Fruit fly (Drosophila melanogaster) whole organism, pupa: ENCODE measurements around the gene Muc30E.

Experiments
- CG10348 ChIP-seq: fragments of 200-800 bp; sonication (Bioruptor generic); IDR thresholded peaks from 2 replicates; pipeline ENCODE4 v1.3.6; 2022; ENCODE audit warnings: missing biosample characterization, missing genetic modification characterization
- CG12605 ChIP-seq: fragments of 200-800 bp; sonication (Bioruptor generic); IDR thresholded peaks from 2 replicates; pipeline ENCODE4 v1.3.6; 2022; ENCODE audit warnings: missing biosample characterization, missing genetic modification characterization
- CG13204 ChIP-seq: fragments of 200-800 bp; sonication (Bioruptor generic); optimal IDR thresholded peaks from 2 replicates; lab custom pipeline; 2018; ENCODE audit warnings: missing biosample characterization, mild to moderate bottlenecking, missing genetic modification characterization, moderate library complexity
- CG14655 ChIP-seq: fragments of 200-800 bp; sonication (Bioruptor generic); optimal IDR thresholded peaks from 3 replicates; lab custom pipeline; 2017; ENCODE audit warnings: mild to moderate bottlenecking, missing biosample characterization, missing genetic modification reagents, missing genetic modification characterization
- CG15710 ChIP-seq: fragments of 200-800 bp; sonication (Bioruptor generic); optimal IDR thresholded peaks from 2 replicates; lab custom pipeline; 2018; ENCODE audit warnings: missing biosample characterization, mild to moderate bottlenecking, missing genetic modification characterization, moderate library complexity
- CG17806 ChIP-seq: fragments of 200-800 bp; sonication (Bioruptor generic); optimal IDR thresholded peaks from 2 replicates; lab custom pipeline; 2018; ENCODE audit warnings: missing biosample characterization, mild to moderate bottlenecking, missing genetic modification characterization, moderate library complexity
- CG32121 ChIP-seq: fragments of 200-800 bp; sonication (Bioruptor generic); IDR thresholded peaks from 2 replicates; pipeline ENCODE4 v1.3.6; 2022; ENCODE audit warnings: missing biosample characterization, missing genetic modification characterization
- CG34367 ChIP-seq: fragments of 200-800 bp; sonication (Bioruptor generic); optimal IDR thresholded peaks from 2 replicates; lab custom pipeline; 2018; ENCODE audit warnings: missing biosample characterization, mild to moderate bottlenecking, missing genetic modification characterization
- CG4496 ChIP-seq: fragments of 200-800 bp; sonication (Bioruptor generic); IDR thresholded peaks from 3 replicates; pipeline ENCODE4 v1.3.6; 2022; ENCODE audit warnings: missing biosample characterization, missing genetic modification characterization
- CG8159 ChIP-seq: fragments of 200-800 bp; sonication (Bioruptor generic); optimal IDR thresholded peaks from 3 replicates; lab custom pipeline; 2018; ENCODE audit warnings: missing biosample characterization, mild to moderate bottlenecking, missing genetic modification characterization, moderate library complexity
- CG8301 ChIP-seq: fragments of 200-800 bp; sonication (Bioruptor generic); optimal IDR thresholded peaks from 2 replicates; lab custom pipeline; 2018; ENCODE audit warnings: missing biosample characterization, mild to moderate bottlenecking, missing genetic modification characterization
- CG9948 ChIP-seq: fragments of 200-800 bp; sonication (Bioruptor generic); optimal IDR thresholded peaks from 2 replicates; lab custom pipeline; 2018; ENCODE audit warnings: missing biosample characterization, mild to moderate bottlenecking, missing genetic modification characterization, moderate library complexity
- D1 ChIP-seq: fragments of 200-800 bp; sonication (Bioruptor generic); optimal IDR thresholded peaks from 2 replicates; lab custom pipeline; 2018; ENCODE audit warnings: missing biosample characterization, mild to moderate bottlenecking, missing genetic modification characterization, moderate library complexity
- EcR ChIP-seq: fragments of 200-800 bp; sonication (Bioruptor generic); optimal IDR thresholded peaks from 3 replicates; lab custom pipeline; 2019; ENCODE audit warnings: missing biosample characterization, missing genetic modification characterization, mild to moderate bottlenecking, moderate library complexity, missing genetic modification reagents
- Ets98B ChIP-seq: fragments of 200-800 bp; sonication (Bioruptor generic); IDR thresholded peaks from 2 replicates; pipeline ENCODE4 v1.3.6; 2022; ENCODE audit warnings: missing biosample characterization, missing genetic modification characterization
- Pif1A ChIP-seq: fragments of 200-800 bp; sonication (Bioruptor generic); optimal IDR thresholded peaks from 3 replicates; lab custom pipeline; 2016; ENCODE audit warnings: missing biosample characterization, missing genetic modification characterization
- Pif1B ChIP-seq: fragments of 200-800 bp; sonication (Bioruptor generic); optimal IDR thresholded peaks from 3 replicates; lab custom pipeline; 2016; ENCODE audit warnings: missing biosample characterization, missing genetic modification characterization
- Snoo ChIP-seq: fragments of 200-800 bp; sonication (Bioruptor generic); optimal IDR thresholded peaks from 3 replicates; lab custom pipeline; 2017; ENCODE audit warnings: missing biosample characterization, mild to moderate bottlenecking, missing genetic modification characterization, inconsistent platforms
- fd96Ca ChIP-seq: fragments of 200-800 bp; sonication (Bioruptor generic); IDR thresholded peaks from 3 replicates; pipeline ENCODE4 v1.3.6; 2022; ENCODE audit warnings: missing biosample characterization, missing genetic modification characterization
- gl ChIP-seq: fragments of 200-800 bp; sonication (Bioruptor generic); optimal IDR thresholded peaks from 2 replicates; lab custom pipeline; 2018; ENCODE audit warnings: missing biosample characterization, mild to moderate bottlenecking, missing genetic modification characterization
- rn ChIP-seq: fragments of 200-800 bp; sonication (Bioruptor generic); IDR thresholded peaks from 2 replicates; pipeline ENCODE4 v1.3.6; 2022; ENCODE audit warnings: missing biosample characterization, missing genetic modification characterization

The Muc30E gene

DNA sequence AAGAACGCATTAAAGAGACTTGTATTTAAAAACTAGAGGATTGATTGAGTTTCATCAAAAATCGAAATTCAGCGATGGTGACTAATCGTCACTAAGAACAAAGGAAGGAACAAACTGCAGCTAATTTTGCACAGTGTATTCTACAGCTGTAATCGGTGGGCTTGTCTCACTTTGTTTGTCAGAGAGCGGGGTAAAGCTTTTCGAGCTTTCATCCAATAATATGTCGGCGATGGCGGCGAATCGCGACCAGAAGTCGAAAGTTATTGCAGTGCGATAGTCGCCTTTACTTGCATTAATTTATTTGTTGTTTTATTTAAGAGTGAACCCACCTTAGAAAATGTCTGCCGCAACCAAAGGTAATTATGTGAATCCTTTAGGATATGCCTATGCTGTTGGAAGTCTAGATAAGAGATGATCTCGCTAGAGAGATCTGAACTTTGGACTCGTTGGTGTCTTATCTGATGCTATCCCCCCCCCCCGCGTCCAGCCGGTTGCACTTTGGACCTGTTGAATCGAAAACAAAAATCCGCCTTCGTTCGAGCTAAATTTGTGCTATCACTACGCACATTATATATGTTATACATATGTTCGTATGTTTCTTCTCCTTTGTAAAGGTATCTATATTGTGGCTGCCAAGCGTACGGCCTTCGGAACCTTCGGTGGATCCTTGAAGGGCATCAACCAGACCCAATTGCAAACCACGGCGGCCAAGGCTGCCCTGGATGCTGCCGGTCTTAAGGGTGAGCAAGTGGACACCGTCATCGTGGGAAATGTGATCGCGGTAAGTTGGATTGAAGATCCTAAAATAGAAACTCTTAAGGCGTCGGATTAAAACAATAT, 12.3 kb upstream of the Muc30E start, which contains the start of gene yip2:
yip2 (plus strand) TSS at position 243 of the 840 bp plus-strand sequence.
- TF ChIP-seq fd96Ca (GFP tag; lab: Robert Waterston, UW) (peak; percentile 92), CG34367 (tag; lab: Kevin White, UChicago) (peak; percentile 94), CG8159 (tag; lab: Kevin White, UChicago) (peak; percentile 93), CG17806 (tag; lab: Kevin White, UChicago) (peak; percentile 89), CG15710 (tag; lab: Kevin White, UChicago) (peak; percentile 87), CG32121 (peak; percentile 96), CG10348 (GFP tag; lab: Robert Waterston, UW) (no peak), D1 (tag; lab: Kevin White, UChicago) (peak; percentile 54), Ets98B (GFP tag; lab: Robert Waterston, UW) (peak; percentile 91), CG9948 (peak; percentile 77), EcR (peak; percentile 81), CG13204 (GFP tag; lab: Kevin White, UChicago) (peak; percentile 100), CG4496 (GFP tag; lab: Robert Waterston, UW) (peak; percentile 92), Pif1B (peak; percentile 99), CG14655 (GFP tag; lab: Kevin White, UChicago) (peak; percentile 98), CG8301 (tag; lab: Kevin White, UChicago) (peak; percentile 96), Snoo (tag; lab: Kevin White, UChicago) (peak; percentile 98), CG12605 (GFP tag; lab: Robert Waterston, UW) (peak; percentile 97), gl (peak; percentile 100), Pif1A (GFP tag; lab: Kevin White, UChicago) (peak; percentile 98), rn (GFP tag; lab: Robert Waterston, UW) (peak; percentile 66; the same call in 1 of the 2 replicates)

DNA sequence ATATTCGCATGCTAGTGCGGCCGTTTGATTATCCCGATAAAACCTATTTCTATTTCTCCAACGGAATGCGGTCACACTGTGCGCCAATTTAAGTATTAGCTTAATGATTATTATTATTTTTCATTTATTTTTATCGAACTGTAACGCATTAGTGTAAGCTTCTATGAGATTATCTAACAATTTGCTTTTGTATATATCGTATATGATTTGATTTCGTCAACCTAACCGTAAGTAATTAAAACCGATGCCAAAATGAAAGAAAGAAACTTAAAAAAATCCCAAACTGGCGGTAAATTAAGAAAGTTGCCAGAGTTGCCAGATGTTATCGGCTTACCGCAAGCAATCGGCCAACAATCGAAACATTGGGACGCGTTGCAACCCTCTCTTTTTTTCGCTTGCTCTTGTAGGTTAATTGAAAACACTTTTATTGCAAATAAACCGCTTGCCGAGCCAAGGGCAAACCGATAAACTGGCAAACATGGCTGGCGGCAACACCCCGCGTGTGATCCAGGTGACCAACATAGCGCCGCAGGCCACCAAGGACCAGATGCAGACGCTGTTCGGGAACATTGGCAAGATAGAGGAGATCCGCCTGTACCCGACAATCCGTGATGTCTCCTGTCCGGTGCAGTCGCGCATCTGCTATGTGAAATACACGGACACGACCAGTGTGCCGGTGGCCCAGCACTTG, 9.8 kb upstream of the Muc30E start, which contains the start of the genes Etl1 and Srp54:
Etl1 (minus strand) TSS at position 39 of the 691 bp plus-strand sequence.
Srp54 (plus strand) TSS at position 342 of the 691 bp plus-strand sequence.
- no peak for TF ChIP-seq CG14655 (GFP tag; lab: Kevin White, UChicago)
- TF ChIP-seq Ets98B (GFP tag; lab: Robert Waterston, UW): no peak
- no peak for TF ChIP-seq D1 (tag; lab: Kevin White, UChicago)
- no peak for TF ChIP-seq EcR
- TF ChIP-seq CG8301 (tag; lab: Kevin White, UChicago): no peak
- TF ChIP-seq Pif1B: no peak
- TF ChIP-seq, all 21 proteins: peak for 0

DNA sequence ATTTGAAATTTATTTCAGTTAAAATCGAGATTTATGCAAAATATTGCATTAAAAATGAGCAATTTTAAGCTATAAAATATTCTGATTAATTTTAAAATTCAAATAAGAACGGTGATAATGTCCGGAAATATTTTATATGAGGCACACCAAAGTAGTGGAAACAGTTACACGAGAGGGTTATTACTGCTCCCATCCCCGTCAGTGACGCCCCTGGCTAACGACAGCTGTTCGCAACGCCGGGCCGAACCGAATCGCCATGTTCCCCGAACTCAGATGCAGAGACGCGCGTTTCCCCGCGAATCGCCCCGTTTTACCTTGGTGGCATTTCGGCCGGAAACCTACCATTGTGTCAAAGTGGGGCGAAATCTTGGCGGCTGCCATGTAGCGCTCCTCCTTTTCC, 8.9 kb upstream of the Muc30E start:
- TF ChIP-seq CG12605 (GFP tag; lab: Robert Waterston, UW): 0 out of 2 replicates have a peak, but pooled peaks have one; percentile 17
- peak; percentile 76 for TF ChIP-seq Ets98B (GFP tag; lab: Robert Waterston, UW)
- TF ChIP-seq CG4496 (GFP tag; lab: Robert Waterston, UW): peak; percentile 73
- TF ChIP-seq Pif1B: no peak
- no peak for TF ChIP-seq CG8159 (tag; lab: Kevin White, UChicago)
- TF ChIP-seq CG10348 (GFP tag; lab: Robert Waterston, UW): no peak
- no peak for TF ChIP-seq CG34367 (tag; lab: Kevin White, UChicago)
- peak; percentile 63; the same call in 2 of the 3 replicates for TF ChIP-seq fd96Ca (GFP tag; lab: Robert Waterston, UW)
- no peak for TF ChIP-seq rn (GFP tag; lab: Robert Waterston, UW)
- TF ChIP-seq Snoo (tag; lab: Kevin White, UChicago): peak; percentile 10
- TF ChIP-seq D1 (tag; lab: Kevin White, UChicago): no peak
- no peak for TF ChIP-seq gl
- TF ChIP-seq CG15710 (tag; lab: Kevin White, UChicago): no peak
- peak; percentile 50; the same call in 1 of the 2 replicates for TF ChIP-seq CG32121
- no peak for TF ChIP-seq CG14655 (GFP tag; lab: Kevin White, UChicago)
- no peak for TF ChIP-seq EcR
- no peak for TF ChIP-seq CG13204 (GFP tag; lab: Kevin White, UChicago)
- no peak for TF ChIP-seq CG9948
- peak; percentile 39 for TF ChIP-seq Pif1A (GFP tag; lab: Kevin White, UChicago)
- TF ChIP-seq CG17806 (tag; lab: Kevin White, UChicago): peak; percentile 5
- TF ChIP-seq CG8301 (tag; lab: Kevin White, UChicago): peak; percentile 0
- TF ChIP-seq, all 21 proteins: peak for 9

DNA sequence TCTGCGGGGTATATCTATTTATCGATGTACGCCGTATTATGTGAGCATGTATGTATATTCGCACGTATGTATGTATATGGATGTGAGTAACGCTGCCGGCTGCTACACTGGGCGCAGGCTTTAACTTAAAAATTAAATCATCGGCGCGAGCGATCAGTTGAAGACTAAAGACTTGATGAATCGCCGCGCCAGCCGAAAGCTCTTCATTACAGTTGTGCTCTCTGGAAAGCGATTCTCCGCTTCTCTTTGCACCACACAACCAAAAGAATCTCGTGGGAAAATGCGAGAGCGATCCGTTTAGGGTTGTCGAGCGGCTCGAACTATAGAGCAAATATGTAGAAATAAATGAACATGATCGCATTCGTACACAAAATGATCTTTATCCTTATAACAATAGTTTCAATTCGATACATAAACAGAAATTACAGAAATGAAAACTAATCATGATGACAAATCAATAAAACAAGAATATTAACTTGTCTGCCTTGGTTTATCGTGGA, 5.6 kb upstream of the Muc30E start, which contains the start of gene CG13124:
CG13124 (minus strand) TSS at position 166 of the 500 bp plus-strand sequence.
- peak; percentile 25 for TF ChIP-seq CG8159 (tag; lab: Kevin White, UChicago)
- TF ChIP-seq Snoo (tag; lab: Kevin White, UChicago): peak; percentile 21
- TF ChIP-seq CG12605 (GFP tag; lab: Robert Waterston, UW): peak; percentile 65
- no peak for TF ChIP-seq CG17806 (tag; lab: Kevin White, UChicago)
- peak; percentile 9 for TF ChIP-seq CG8301 (tag; lab: Kevin White, UChicago)
- peak; percentile 8 for TF ChIP-seq CG13204 (GFP tag; lab: Kevin White, UChicago)
- peak; percentile 19 for TF ChIP-seq Pif1A (GFP tag; lab: Kevin White, UChicago)
- TF ChIP-seq EcR: no peak
- TF ChIP-seq CG14655 (GFP tag; lab: Kevin White, UChicago): peak; percentile 17
- no peak for TF ChIP-seq gl
- TF ChIP-seq Ets98B (GFP tag; lab: Robert Waterston, UW): peak; percentile 51; the same call in 1 of the 2 replicates
- no peak for TF ChIP-seq D1 (tag; lab: Kevin White, UChicago)
- TF ChIP-seq CG15710 (tag; lab: Kevin White, UChicago): no peak
- TF ChIP-seq CG9948: no peak
